Worm (Caenorhabditis elegans) whole organism, L3 larva: ENCODE data around the gene C27D6.15.

Experiments used
- R02D3.7 ChIP-seq: fragments of 150-350 bp; optimal IDR thresholded peaks from 2 replicates; lab custom pipeline; 2014; ENCODE audit warnings: missing biosample characterization, missing genetic modification characterization
- aly-2 ChIP-seq: fragments of 150-350 bp; optimal IDR thresholded peaks from 2 replicates; lab custom pipeline; 2014; ENCODE audit warnings: missing biosample characterization, missing genetic modification characterization
- ceh-16 ChIP-seq: sonication (generic microtip); optimal IDR thresholded peaks from 2 replicates; lab custom pipeline; 2017; ENCODE audit warnings: missing biosample characterization, missing genetic modification characterization
- ceh-28 ChIP-seq: fragments of 150-350 bp; optimal IDR thresholded peaks from 2 replicates; lab custom pipeline; 2014; ENCODE audit warnings: missing biosample characterization, missing genetic modification reagents, missing genetic modification characterization
- ceh-82 ChIP-seq: fragments of 150-350 bp; optimal IDR thresholded peaks from 2 replicates; lab custom pipeline; 2014; ENCODE audit warnings: missing biosample characterization, missing genetic modification characterization
- ceh-9 ChIP-seq: sonication (generic microtip); optimal IDR thresholded peaks from 2 replicates; lab custom pipeline; 2018; ENCODE audit warnings: missing biosample characterization, missing genetic modification characterization
- daf-12 ChIP-seq: fragments of 150-350 bp; optimal IDR thresholded peaks from 2 replicates; lab custom pipeline; 2014; ENCODE audit warnings: missing biosample characterization, missing genetic modification reagents, missing genetic modification characterization
- egl-27 ChIP-seq: sonication (generic microtip); optimal IDR thresholded peaks from 4 replicates; lab custom pipeline; 2017; ENCODE audit warnings: missing biosample characterization, missing genetic modification reagents, missing genetic modification characterization
- egl-5 ChIP-seq: fragments of 150-350 bp; optimal IDR thresholded peaks from 2 replicates; lab custom pipeline; 2017; ENCODE audit warnings: missing biosample characterization, missing genetic modification reagents, missing genetic modification characterization, inconsistent platforms
- elt-1 ChIP-seq: fragments of 150-350 bp; optimal IDR thresholded peaks from 2 replicates; lab custom pipeline; 2014; ENCODE audit warnings: missing biosample characterization, missing genetic modification characterization
- elt-3 ChIP-seq, 3 experiments: fragments of 150-350 bp in 1 of 3; sonication (generic microtip) in 2 of 3; optimal IDR thresholded peaks; 2 replicates in 2 of 3; 4 replicates in 1 of 3; lab custom pipeline; 2014 to 2017; ENCODE audit warnings: missing biosample characterization in 3 of 3, missing genetic modification characterization in 3 of 3
- fkh-10 ChIP-seq: sonication (generic microtip); optimal IDR thresholded peaks from 2 replicates; lab custom pipeline; 2017; ENCODE audit warnings: missing biosample characterization, missing genetic modification reagents, missing genetic modification characterization
- fkh-2 ChIP-seq: fragments of 150-350 bp; optimal IDR thresholded peaks from 2 replicates; lab custom pipeline; 2014; ENCODE audit warnings: missing biosample characterization, missing genetic modification reagents, missing genetic modification characterization
- fos-1 ChIP-seq: fragments of 150-350 bp; optimal IDR thresholded peaks from 2 replicates; lab custom pipeline; 2014; ENCODE audit warnings: missing biosample characterization, missing genetic modification characterization
- hmg-11 ChIP-seq: sonication (generic microtip); optimal IDR thresholded peaks from 2 replicates; lab custom pipeline; 2016; ENCODE audit warnings: missing genetic modification characterization, missing compliant biosample characterization
- lin-15B ChIP-seq: fragments of 150-350 bp; optimal IDR thresholded peaks from 2 replicates; lab custom pipeline; 2014; ENCODE audit warnings: missing biosample characterization, missing genetic modification characterization
- lin-39 ChIP-seq: fragments of 150-350 bp; optimal IDR thresholded peaks from 2 replicates; lab custom pipeline; 2018; ENCODE audit warnings: missing biosample characterization, missing genetic modification reagents, missing genetic modification characterization
- lsy-12 ChIP-seq: sonication (generic microtip); optimal IDR thresholded peaks from 2 replicates; lab custom pipeline; 2016; ENCODE audit warnings: mild to moderate bottlenecking, missing genetic modification characterization, missing compliant biosample characterization
- mdl-1 ChIP-seq: fragments of 150-350 bp; optimal IDR thresholded peaks from 2 replicates; lab custom pipeline; 2014; ENCODE audit warnings: missing biosample characterization, missing genetic modification characterization
- mml-1 ChIP-seq: fragments of 150-350 bp; sonication (generic microtip); optimal IDR thresholded peaks from 3 replicates; lab custom pipeline; 2014; ENCODE audit warnings: missing biosample characterization, missing genetic modification characterization
- nhr-11 ChIP-seq: fragments of 150-350 bp; optimal IDR thresholded peaks from 2 replicates; lab custom pipeline; 2014; ENCODE audit warnings: missing biosample characterization, missing genetic modification characterization
- nhr-12 ChIP-seq: fragments of 150-350 bp; optimal IDR thresholded peaks from 2 replicates; lab custom pipeline; 2014; ENCODE audit warnings: missing biosample characterization, missing genetic modification characterization
- nhr-237 ChIP-seq: fragments of 150-350 bp; optimal IDR thresholded peaks from 2 replicates; lab custom pipeline; 2014; ENCODE audit warnings: missing biosample characterization, missing genetic modification characterization
- nhr-25 ChIP-seq: sonication (generic microtip); optimal IDR thresholded peaks from 2 replicates; lab custom pipeline; 2017; ENCODE audit warnings: missing biosample characterization, missing genetic modification characterization
- nhr-28 ChIP-seq: fragments of 150-350 bp; optimal IDR thresholded peaks from 2 replicates; lab custom pipeline; 2014; ENCODE audit warnings: missing biosample characterization, missing genetic modification characterization
- nhr-43 ChIP-seq: sonication (generic microtip); optimal IDR thresholded peaks from 2 replicates; lab custom pipeline; 2016; ENCODE audit warnings: mild to moderate bottlenecking, missing genetic modification characterization, missing compliant biosample characterization; ENCODE audit not compliant: poor library complexity, severe bottlenecking
- nhr-67 ChIP-seq: fragments of 150-350 bp; optimal IDR thresholded peaks from 2 replicates; lab custom pipeline; 2014; ENCODE audit warnings: missing biosample characterization, missing genetic modification characterization
- pha-4 ChIP-seq: fragments of 150-350 bp; optimal IDR thresholded peaks from 2 replicates; lab custom pipeline; 2014; ENCODE audit warnings: missing biosample characterization, missing genetic modification reagents, missing genetic modification characterization
- pqm-1 ChIP-seq: fragments of 150-350 bp; optimal IDR thresholded peaks from 2 replicates; lab custom pipeline; 2017; ENCODE audit warnings: missing biosample characterization, missing genetic modification characterization, inconsistent platforms
- skn-1 ChIP-seq: fragments of 150-350 bp; optimal IDR thresholded peaks from 2 replicates; lab custom pipeline; 2014; ENCODE audit warnings: missing biosample characterization, missing genetic modification characterization
- snpc-4 ChIP-seq: fragments of 150-350 bp; optimal IDR thresholded peaks from 2 replicates; lab custom pipeline; 2014; ENCODE audit warnings: missing biosample characterization, missing genetic modification characterization
- tbx-2 ChIP-seq: sonication (generic microtip); optimal IDR thresholded peaks from 2 replicates; lab custom pipeline; 2016; ENCODE audit warnings: mild to moderate bottlenecking, missing genetic modification characterization, missing compliant biosample characterization
- unc-39 ChIP-seq: sonication (generic microtip); optimal IDR thresholded peaks from 4 replicates; lab custom pipeline; 2017; ENCODE audit warnings: missing biosample characterization, missing genetic modification characterization
- unc-62 ChIP-seq: fragments of 150-350 bp; sonication (generic microtip); optimal IDR thresholded peaks from 4 replicates; lab custom pipeline; 2014; ENCODE audit warnings: missing biosample characterization, missing genetic modification reagents, missing genetic modification characterization
- ztf-4 ChIP-seq: fragments of 150-350 bp; optimal IDR thresholded peaks from 2 replicates; lab custom pipeline; 2014; ENCODE audit warnings: missing biosample characterization, missing genetic modification characterization

Gene C27D6.15

ce11 chrII:5170932-5171331, 778 bp upstream of the C27D6.15 start, which contains the start of gene srb-1:
Gene srb-1 (minus strand): TSS chrII:5171032.
- no peak for TF ChIP-seq nhr-25
- no peak for TF ChIP-seq ceh-82 (tag; lab: Kevin White, UChicago)
- no peak for TF ChIP-seq lin-39 (tag; lab: Kevin White, UChicago)
- no peak for TF ChIP-seq elt-1
- no peak for TF ChIP-seq fkh-2
- TF ChIP-seq elt-3 (tag; optimal IDR thresholded peaks at IDR 0.05; lab: Kevin White, UChicago) = no peak
- no peak for TF ChIP-seq lin-15B (tag; lab: Kevin White, UChicago)
- no peak for TF ChIP-seq fos-1 (tag; lab: Kevin White, UChicago)
- no peak for TF ChIP-seq pha-4

- no peak for TF ChIP-seq skn-1 (tag; lab: Kevin White, UChicago)
- TF ChIP-seq nhr-28 (tag; lab: Kevin White, UChicago) = no peak
- TF ChIP-seq aly-2 (tag; lab: Kevin White, UChicago) = no peak
- no peak for TF ChIP-seq nhr-43 (tag; lab: Kevin White, UChicago)
- no peak for TF ChIP-seq mdl-1 (tag; lab: Kevin White, UChicago)
Observed at ce11 chrII:5172451-5172850, 741 bp downstream of the C27D6.15 start, which contains the start of gene C27D6.1. Gene C27D6.1 (plus strand): TSS chrII:5172751.

ce11 chrII:5174370-5174769, 2.7 kb downstream of the C27D6.15 start, which contains the start of gene C27D6.3:
Gene C27D6.3 (minus strand): TSS chrII:5174470.
- TF ChIP-seq unc-62 (GFP tag; lab: Kevin White, UChicago) (no peak), aly-2 (tag; lab: Kevin White, UChicago) (no peak), nhr-237 (tag; lab: Kevin White, UChicago) (no peak), mml-1 (tag; lab: Kevin White, UChicago) (no peak), tbx-2 (tag; lab: Kevin White, UChicago) (no peak), daf-12 (tag; lab: Kevin White, UChicago) (no peak), ceh-28 (tag; lab: Kevin White, UChicago) (no peak), nhr-25 (no peak), egl-5 (no peak), ceh-16 (tag; lab: Kevin White, UChicago) (no peak), ceh-82 (tag; lab: Kevin White, UChicago) (no peak), lin-15B (tag; lab: Kevin White, UChicago) (no peak), ztf-4 (tag; lab: Kevin White, UChicago) (no peak), fkh-10 (GFP tag; lab: Kevin White, UChicago) (no peak), nhr-67 (tag; lab: Kevin White, UChicago) (no peak)

ce11 chrII:5176934-5177333, 5.2 kb downstream of the C27D6.15 start:
- TF ChIP-seq nhr-25 = no peak
- TF ChIP-seq tbx-2 (tag; lab: Kevin White, UChicago) = no peak
- TF ChIP-seq ceh-28 (tag; lab: Kevin White, UChicago) = no peak
- TF ChIP-seq nhr-43 (tag; lab: Kevin White, UChicago) = no peak
- no peak for TF ChIP-seq lsy-12 (tag; lab: Kevin White, UChicago)
- no peak for TF ChIP-seq nhr-12 (tag; lab: Kevin White, UChicago)
- TF ChIP-seq pha-4 = no peak
- TF ChIP-seq snpc-4 (tag; lab: Kevin White, UChicago) = no peak
- no peak for TF ChIP-seq lin-15B (tag; lab: Kevin White, UChicago)
- TF ChIP-seq nhr-11 (tag; lab: Kevin White, UChicago) = no peak
- TF ChIP-seq unc-39 = no peak
- no peak for TF ChIP-seq hmg-11 (tag; lab: Kevin White, UChicago)
- TF ChIP-seq fkh-10 (GFP tag; lab: Kevin White, UChicago) = no peak
- no peak for TF ChIP-seq ceh-9 (tag; lab: Kevin White, UChicago)
- no peak for TF ChIP-seq daf-12 (tag; lab: Kevin White, UChicago)
- TF ChIP-seq ztf-4 (tag; lab: Kevin White, UChicago) = no peak
- TF ChIP-seq ceh-16 (tag; lab: Kevin White, UChicago) = no peak
- TF ChIP-seq skn-1 (tag; lab: Kevin White, UChicago) = no peak

- TF ChIP-seq lin-15B (tag; lab: Kevin White, UChicago) (no peak), nhr-237 (tag; lab: Kevin White, UChicago) (no peak), nhr-28 (tag; lab: Kevin White, UChicago) (no peak), ceh-28 (tag; lab: Kevin White, UChicago) (no peak), ceh-9 (tag; lab: Kevin White, UChicago) (no peak), R02D3.7 (no peak), nhr-12 (tag; lab: Kevin White, UChicago) (no peak), lin-39 (tag; lab: Kevin White, UChicago) (no peak), fos-1 (tag; lab: Kevin White, UChicago) (no peak), egl-27 (tag; lab: Kevin White, UChicago) (no peak), pqm-1 (tag; lab: Kevin White, UChicago) (no peak)
Observed at ce11 chrII:5177902-5178301, 6.2 kb downstream of the C27D6.15 start, which contains the start of gene C27D6.12. Gene C27D6.12 (minus strand): TSS chrII:5178002.
